Worm (Caenorhabditis elegans): Measurements from ENCODE around the gene ifa-1.

The ifa-1 gene

DNA sequence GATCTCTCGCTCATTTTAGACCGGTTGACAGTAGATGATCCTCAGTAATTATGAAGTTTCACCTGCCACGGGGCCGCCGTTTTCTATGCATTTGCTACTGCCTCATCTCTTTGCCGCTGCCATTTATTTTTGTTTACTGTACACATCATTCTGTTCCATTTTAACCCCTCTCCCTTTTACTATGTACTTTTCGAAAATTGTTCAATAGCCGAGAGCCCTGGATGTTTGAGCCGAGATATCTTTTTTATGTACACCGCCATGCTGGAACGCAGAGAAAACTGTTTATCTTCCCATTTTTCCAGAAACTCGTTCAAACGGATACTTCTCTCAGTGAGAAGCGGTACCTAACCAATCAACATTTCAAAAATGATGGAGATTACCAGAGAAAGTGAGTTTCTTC, at the start of gene ifa-1:
ifa-1 (plus strand) TSS at position 301 of the 400 bp plus-strand sequence.
- TF ChIP-seq unc-62 (GFP tag; optimal IDR thresholded peaks at IDR 0.05): no peak

DNA sequence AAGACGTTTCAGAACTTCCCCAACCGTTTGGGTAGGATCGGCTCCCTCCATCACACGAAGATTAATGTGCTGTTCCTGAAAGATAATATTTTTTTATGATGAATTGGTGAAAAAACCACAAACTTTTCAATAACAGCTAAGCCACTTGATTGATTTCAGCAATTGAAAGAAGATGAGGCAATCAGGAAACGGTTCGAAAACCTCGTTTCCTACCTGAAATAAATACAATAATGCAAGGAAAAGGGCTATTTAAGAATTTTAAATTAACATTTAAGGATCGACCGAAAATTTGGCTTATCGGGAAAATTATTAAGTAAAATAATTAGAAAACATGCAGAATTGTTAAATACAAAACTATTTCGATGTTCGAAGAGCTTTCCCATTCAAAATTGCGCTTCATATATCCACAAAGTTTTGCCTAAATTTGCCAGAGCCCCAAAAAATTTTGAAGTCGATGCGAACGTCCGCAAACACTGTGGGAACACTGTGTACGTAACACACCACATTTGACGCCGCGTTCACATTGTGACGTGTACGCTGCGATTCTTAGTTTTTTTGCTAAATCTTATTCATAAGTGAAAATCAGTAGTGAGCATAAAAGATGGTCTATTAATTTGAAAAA, 48.3 kb upstream of the ifa-1 start, which contains the start of gene C34F6.9:
C34F6.9 (minus strand) TSS at position 51 of the 622 bp plus-strand sequence.
- TF ChIP-seq unc-62 (GFP tag; optimal IDR thresholded peaks at IDR 0.05): no peak

DNA sequence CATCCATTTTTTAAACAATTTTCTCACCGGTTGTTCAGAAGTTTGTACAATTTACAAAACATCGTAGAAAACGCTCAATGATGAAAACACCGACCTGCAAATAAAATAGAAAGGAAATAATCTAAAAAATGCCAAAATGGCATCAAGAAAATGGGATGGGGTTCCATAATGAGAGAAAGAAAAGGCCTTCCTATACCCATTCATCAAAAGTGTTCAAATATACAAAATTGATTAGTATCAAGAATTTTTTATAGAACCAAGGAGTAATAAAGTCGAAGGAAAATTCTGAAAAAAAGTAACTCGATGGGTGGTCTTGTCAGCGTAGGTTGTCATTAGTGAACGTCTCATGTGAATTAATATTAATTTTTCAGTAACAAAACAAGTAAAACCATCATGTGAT, 44.4 kb upstream of the ifa-1 start, which contains the start of gene C34F6.12:
C34F6.12 (minus strand) TSS at position 101 of the 400 bp plus-strand sequence.
- no peak for TF ChIP-seq unc-62 (GFP tag; optimal IDR thresholded peaks at IDR 0.05)

DNA sequence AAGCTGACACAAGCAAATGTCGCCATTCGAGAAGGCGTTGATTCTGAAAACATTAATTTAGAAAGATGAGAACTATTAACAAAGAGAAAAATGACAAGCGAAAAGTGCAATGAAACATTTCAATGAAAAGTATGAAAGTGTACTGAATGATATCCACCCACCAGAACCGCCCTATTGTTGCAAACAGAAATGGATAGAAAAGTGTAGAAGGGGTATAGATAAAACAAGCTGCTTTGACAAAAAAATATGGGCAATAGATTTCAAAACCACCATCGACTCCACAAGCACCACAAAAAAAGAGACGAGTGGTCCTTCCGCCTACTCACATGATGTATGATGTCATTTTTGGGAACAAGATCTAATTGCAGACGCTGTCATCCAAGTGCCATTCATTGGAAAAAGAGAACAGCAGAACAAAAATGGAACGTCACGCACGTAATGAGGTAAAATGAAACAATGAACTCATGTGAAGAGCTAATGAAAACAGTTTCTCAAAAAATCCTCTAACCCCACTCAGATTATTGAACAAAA, 30.3 kb upstream of the ifa-1 start, which contains the start of gene C34F6.10:
C34F6.10 (minus strand) TSS at position 51 of the 531 bp plus-strand sequence.
- no peak for TF ChIP-seq unc-62 (GFP tag; optimal IDR thresholded peaks at IDR 0.05)

DNA sequence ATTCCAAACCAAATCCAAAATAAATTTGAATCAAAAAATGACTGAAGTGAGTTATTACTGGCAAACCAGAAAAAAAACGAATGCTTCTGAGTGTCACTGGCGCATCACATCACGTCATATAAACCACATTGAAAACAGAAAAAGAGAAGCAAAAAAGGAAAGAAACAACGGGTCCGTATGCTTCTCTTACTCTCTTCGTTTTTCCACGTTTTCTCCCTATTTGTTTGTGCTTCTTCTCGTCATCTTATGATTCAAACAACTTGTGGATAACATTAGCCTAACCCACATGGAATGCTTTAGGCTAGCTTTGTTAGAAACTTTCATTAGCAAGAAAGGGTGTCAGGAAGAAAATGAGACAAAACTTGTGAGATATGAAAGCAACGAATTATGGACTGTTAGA, 29.5 kb upstream of the ifa-1 start:
- no peak for TF ChIP-seq unc-62 (GFP tag; optimal IDR thresholded peaks at IDR 0.05)

DNA sequence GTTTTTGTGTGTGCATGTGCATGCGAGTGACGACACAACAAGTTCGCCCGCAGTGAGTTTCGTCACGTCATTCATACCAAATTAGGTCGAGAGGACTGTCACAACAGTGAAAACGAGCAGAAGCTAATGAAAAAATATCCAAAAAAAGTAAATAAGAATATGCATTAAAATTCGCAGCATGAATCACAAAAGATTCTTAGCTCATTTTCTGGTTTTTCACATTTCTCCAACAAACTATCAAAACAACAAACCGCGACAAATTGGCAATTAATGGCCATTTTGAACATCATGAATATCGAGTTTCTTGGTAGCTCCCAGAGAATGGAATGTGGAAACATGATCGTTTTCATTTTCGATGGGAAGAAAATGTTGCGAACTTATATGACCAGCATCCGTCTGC, 27.4 kb upstream of the ifa-1 start:
- TF ChIP-seq unc-62 (GFP tag; optimal IDR thresholded peaks at IDR 0.05): no peak

DNA sequence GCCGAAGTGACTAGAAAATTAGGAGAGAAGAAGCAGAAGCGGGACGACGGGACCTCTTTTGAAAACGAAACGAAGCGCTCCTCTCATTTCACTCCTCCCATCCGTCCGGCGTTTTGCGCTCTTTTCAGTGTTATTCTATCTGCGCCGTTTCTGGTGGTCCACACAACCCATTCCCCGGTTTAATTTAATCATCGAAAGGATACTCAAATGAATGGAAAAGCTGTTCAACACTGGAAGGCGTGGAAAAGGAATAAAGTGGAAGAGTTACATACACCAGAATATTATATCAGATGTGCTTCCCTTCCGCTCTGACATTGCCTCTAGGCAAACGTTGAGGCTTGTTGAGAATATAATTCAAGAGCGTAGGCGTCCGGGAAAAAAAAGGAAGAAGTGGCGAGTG, 25.9 kb upstream of the ifa-1 start:
- TF ChIP-seq unc-62 (GFP tag; optimal IDR thresholded peaks at IDR 0.05): no peak

DNA sequence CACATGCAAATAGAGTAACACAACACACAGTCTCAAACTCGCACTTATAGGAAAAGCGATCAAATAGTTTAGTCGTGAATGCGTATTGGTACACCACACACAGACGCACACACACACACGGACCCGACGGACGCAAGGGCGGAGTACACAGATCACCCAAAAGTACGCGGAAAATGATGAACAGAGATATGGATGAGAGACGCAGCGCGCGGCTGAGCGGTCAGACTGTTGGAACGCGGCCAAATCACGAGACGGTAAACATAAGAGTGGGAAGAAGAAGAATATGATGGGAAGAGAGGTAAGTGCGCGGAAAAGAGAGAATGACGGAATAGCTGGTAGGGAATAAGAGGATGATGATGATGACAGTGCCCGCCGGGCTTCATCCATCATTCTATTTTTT, 22.9 kb upstream of the ifa-1 start:
- no peak for TF ChIP-seq unc-62 (GFP tag; optimal IDR thresholded peaks at IDR 0.05)

DNA sequence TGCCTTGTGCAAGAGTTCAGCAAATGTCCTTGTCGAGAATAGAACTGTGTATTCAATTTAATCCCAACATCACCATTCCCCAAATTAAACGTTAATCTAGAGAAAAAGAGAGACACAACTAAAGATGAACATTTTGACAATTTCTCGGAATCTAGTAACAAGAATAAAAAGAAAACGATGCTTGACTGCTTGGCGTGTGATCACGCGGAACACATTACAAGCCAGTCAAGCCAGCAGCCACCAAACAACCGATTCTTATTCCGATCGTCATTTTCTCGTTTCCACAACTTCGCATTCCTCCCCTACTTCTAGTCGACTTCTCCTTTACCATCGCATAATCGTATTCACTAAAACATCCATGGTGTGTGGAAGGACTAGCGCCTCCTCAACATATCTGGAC, 21.6 kb upstream of the ifa-1 start:
- TF ChIP-seq unc-62 (GFP tag; optimal IDR thresholded peaks at IDR 0.05): no peak

DNA sequence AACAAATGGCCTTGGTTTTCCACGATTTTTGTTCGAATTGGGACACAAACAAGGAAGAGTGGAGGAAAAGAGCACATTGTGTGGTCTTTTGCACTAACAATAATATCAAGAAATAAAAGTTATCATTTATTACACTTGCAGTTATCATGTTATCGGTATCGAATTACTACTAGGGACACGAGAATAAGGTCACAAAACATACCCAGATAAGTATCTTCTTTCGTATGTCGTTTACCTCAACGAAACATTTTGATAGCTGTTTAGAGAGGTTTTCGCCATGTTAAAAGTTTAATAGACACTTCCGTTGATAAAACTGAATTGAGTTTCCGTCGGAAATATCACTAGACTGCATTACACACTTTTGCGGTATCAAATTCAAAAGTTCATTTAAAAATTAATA, 20.0 kb upstream of the ifa-1 start:
- TF ChIP-seq unc-62 (GFP tag; optimal IDR thresholded peaks at IDR 0.05): no peak

DNA sequence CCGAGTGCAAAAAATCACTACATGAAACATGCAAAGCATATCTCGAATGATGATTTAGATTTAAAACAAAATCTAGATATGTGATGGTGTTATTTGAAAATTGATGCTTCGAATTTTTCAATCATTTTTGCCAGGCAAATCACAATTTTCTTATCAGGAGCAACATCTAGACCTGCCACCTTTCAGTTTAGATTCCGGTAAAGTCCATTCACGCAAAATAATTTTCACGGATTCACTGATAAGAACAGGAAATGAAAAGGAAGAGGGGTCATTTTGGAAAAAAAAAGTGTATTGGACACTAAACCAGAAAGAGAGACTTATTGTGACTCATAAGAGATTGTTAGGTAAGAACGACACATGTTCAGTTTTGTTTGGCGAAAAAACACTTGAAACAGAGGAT, 19.1 kb upstream of the ifa-1 start:
- TF ChIP-seq unc-62 (GFP tag; optimal IDR thresholded peaks at IDR 0.05): no peak

DNA sequence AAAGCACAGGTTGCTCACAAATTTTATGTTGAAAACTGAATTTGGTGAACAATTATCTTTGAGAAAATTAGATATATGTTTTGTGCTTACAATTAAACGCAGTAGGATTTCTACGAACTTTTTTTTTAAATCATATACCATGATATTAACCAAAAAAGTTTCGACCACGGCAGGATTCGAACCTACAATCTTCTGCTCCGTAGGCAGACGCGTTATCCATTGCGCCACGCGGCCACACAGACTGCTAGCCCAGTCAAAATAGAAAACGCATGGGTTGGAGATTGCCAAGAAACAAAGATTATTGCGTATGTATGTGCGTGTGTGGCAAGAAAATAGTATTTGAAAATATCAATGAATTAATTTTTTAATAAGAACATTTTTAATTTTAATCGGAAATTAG, 18.6 kb upstream of the ifa-1 start:
- TF ChIP-seq unc-62 (GFP tag; optimal IDR thresholded peaks at IDR 0.05): no peak

DNA sequence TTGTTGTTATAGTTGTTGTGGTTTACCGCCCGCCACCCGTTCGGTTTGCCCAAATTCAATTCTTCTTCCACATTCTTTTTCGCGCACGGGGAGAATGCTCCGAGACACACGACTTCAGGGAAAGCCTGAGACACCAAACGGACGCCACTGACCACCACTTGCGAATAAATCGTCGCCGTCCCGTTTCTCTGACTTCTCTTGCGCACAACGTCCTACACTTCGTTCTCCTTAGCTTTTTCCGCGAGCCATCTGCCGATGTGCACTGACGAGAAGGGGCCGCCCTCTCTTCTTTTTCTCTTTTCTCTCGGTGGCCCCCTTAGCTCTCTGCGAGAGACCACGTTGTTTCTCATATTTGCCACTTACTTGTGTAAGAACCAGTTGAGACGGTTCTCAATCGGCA, 13.9 kb upstream of the ifa-1 start, which contains the start of gene C03A3.1:
C03A3.1 (plus strand) TSS at position 291 of the 400 bp plus-strand sequence.
- TF ChIP-seq unc-62 (GFP tag; optimal IDR thresholded peaks at IDR 0.05): no peak

DNA sequence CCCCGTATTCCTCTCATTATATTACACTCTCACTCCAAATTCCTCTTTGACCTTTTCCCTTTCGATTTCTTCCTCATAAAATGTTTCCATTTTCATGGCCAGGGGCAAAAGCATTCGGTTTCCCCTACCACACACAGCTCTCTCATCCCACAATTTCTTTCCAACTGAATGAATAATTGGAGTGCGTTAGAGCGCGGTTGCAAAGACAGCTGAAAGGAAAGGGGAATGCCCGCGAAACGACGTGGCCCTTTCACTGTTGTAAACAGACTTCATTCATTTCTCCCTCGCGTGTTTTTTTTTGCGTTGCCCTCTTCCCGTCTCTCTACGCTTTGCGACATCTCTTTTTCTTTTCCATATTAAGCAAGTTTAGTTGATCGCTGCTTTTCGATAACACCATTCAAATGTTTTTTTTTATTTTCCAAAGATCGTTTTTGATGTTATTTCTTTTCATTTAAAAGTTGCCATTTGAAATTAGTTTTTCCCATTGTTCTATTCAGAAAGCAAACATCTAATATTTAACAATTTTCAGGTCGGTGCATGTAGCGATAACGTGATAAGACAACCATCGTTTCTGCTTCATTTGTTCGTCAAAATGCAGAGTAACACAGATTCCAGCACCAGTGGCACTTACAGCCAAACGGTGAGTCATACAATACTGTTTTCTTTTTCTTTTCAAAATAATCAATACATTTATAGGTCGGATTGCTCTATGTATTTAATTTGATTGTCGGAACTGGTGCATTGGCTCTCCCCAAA, 8.5 kb upstream of the ifa-1 start, which contains the start of gene C03A3.2:
C03A3.2 (plus strand) TSS at position 530 of the 756 bp plus-strand sequence.
- no peak for TF ChIP-seq unc-62 (GFP tag; optimal IDR thresholded peaks at IDR 0.05)

DNA sequence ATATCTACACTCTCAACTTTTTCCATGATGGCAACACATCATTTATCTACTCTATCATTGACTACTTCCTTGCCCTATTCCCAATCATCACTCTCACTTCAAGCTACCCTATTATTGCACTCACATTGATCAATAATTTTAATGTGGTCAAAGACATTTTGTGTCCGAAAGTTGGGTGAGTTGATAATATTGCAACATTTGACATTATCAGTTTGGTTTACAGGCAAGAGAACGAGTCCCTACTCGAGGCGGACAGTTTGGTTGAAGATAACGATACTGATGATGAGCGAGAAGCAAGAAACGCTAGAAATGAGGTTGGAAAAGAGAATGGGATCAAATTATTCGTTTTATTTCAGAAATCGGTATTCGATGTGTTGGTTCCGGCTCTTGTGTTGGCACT, 6.3 kb upstream of the ifa-1 start:
- no peak for TF ChIP-seq unc-62 (GFP tag; optimal IDR thresholded peaks at IDR 0.05)

DNA sequence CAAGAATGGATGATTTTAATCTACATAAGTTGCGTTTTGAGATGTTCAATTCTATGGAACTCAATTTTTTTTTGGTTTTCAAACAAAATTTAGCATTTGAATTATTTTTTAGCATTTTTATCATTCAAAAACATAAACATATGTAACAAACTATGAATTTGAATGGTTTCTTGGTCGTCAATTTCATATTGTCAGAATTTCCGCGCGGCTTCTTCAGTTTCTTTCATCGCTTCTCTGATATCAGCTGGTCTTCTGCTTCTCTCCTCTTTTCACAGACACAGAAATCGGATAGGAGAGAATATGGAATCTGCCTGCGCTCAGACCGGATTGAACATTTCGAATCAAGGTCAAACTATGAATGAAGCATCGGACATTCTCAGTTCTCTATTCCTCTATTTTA, 4.3 kb upstream of the ifa-1 start, which contains the start of gene C03A3.9:
C03A3.9 (plus strand) TSS at position 301 of the 400 bp plus-strand sequence.
- TF ChIP-seq unc-62 (GFP tag; optimal IDR thresholded peaks at IDR 0.05): no peak

DNA sequence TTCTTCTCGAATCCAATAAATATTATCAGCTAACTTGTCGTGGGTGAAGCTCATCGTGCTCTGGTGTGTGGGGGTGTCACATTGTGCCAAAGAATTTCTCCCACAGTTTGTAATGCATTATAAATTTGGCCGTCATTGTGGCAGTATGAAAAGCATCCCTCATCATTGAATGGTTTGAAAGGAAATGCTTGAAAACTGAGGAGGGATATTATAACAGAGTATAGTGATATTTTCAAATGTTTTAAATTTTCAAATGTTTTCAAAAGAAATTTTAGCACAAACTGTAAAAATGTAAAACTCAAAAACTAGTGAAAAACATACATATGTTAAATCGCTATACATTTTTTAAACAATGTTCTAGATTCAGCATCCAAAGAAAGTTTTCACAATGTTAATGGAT, 2.0 kb upstream of the ifa-1 start, which contains the start of gene C03A3.3:
C03A3.3 (minus strand) TSS at position 101 of the 400 bp plus-strand sequence.
- no peak for TF ChIP-seq unc-62 (GFP tag; optimal IDR thresholded peaks at IDR 0.05)
